Fruit fly (Drosophila melanogaster) whole organism, embryonic: ENCODE measurements around the gene CG9117.
A peak's percentile ranks its signal among the peaks of the same experiment; 100 is the strongest.

Source experiments
- Abd-B ChIP-seq: fragments of 200-800 bp; sonication (Bioruptor generic); optimal IDR thresholded peaks from 2 replicates; lab custom pipeline; 2018; ENCODE audit warnings: missing biosample characterization, mild to moderate bottlenecking, missing genetic modification characterization, moderate library complexity
- Atf-2 ChIP-seq: fragments of 200-800 bp; sonication (Bioruptor generic); optimal IDR thresholded peaks from 2 replicates; lab custom pipeline; 2016; ENCODE audit warnings: missing biosample characterization, missing genetic modification characterization
- CG10147 ChIP-seq: fragments of 200-800 bp; sonication (Bioruptor generic); optimal IDR thresholded peaks from 2 replicates; lab custom pipeline; 2019; ENCODE audit warnings: missing biosample characterization, mild to moderate bottlenecking, missing genetic modification characterization, moderate library complexity
- CG10543 ChIP-seq: fragments of 200-800 bp; sonication (Bioruptor generic); optimal IDR thresholded peaks from 3 replicates; lab custom pipeline; 2017; ENCODE audit warnings: missing biosample characterization, mild to moderate bottlenecking, missing genetic modification characterization, moderate library complexity
- CG11696 ChIP-seq: fragments of 200-800 bp; sonication (Bioruptor generic); IDR thresholded peaks from 2 replicates; pipeline ENCODE4 v1.3.6; 2022; ENCODE audit warnings: missing biosample characterization, missing genetic modification characterization
- CG12104 ChIP-seq: fragments of 200-800 bp; sonication (Bioruptor generic); optimal IDR thresholded peaks from 3 replicates; lab custom pipeline; 2016; ENCODE audit warnings: missing biosample characterization, missing genetic modification characterization
- CG13296 ChIP-seq: fragments of 200-800 bp; sonication (Bioruptor generic); optimal IDR thresholded peaks from 3 replicates; lab custom pipeline; 2018; ENCODE audit warnings: missing biosample characterization, mild to moderate bottlenecking, missing genetic modification characterization
- CG13894 ChIP-seq: fragments of 200-800 bp; sonication (Bioruptor generic); optimal IDR thresholded peaks from 3 replicates; lab custom pipeline; 2018; ENCODE audit warnings: missing biosample characterization, mild to moderate bottlenecking, missing genetic modification characterization, moderate library complexity
- CG16779 ChIP-seq: fragments of 200-800 bp; sonication (Bioruptor generic); IDR thresholded peaks from 2 replicates; pipeline ENCODE4 v1.3.6; 2022; ENCODE audit warnings: missing biosample characterization, missing genetic modification characterization
- CG18011 ChIP-seq: fragments of 200-800 bp; sonication (Bioruptor generic); optimal IDR thresholded peaks from 2 replicates; lab custom pipeline; 2017; ENCODE audit warnings: missing biosample characterization, missing genetic modification characterization, mild to moderate bottlenecking, moderate library complexity, missing genotype
- CG18262 ChIP-seq: fragments of 200-800 bp; optimal IDR thresholded peaks from 3 replicates; lab custom pipeline; 2019; ENCODE audit warnings: missing biosample characterization, mild to moderate bottlenecking, missing genetic modification characterization, moderate library complexity
- CG30431 ChIP-seq: fragments of 200-800 bp; sonication (Bioruptor generic); optimal IDR thresholded peaks from 2 replicates; lab custom pipeline; 2017; ENCODE audit warnings: missing biosample characterization, missing genetic modification characterization
- CG32532 ChIP-seq: fragments of 200-800 bp; sonication (Bioruptor generic); IDR thresholded peaks from 2 replicates; pipeline ENCODE4 v1.3.6; 2022; ENCODE audit warnings: missing biosample characterization, missing genetic modification characterization
- CG3407 ChIP-seq: fragments of 200-800 bp; sonication (Bioruptor generic); optimal IDR thresholded peaks from 2 replicates; lab custom pipeline; 2018; ENCODE audit warnings: missing biosample characterization, mild to moderate bottlenecking, missing genetic modification characterization
- CG34224 ChIP-seq: fragments of 200-800 bp; sonication (Bioruptor generic); IDR thresholded peaks from 3 replicates; pipeline ENCODE4 v1.3.6; 2022; ENCODE audit warnings: missing biosample characterization, missing genetic modification characterization; ENCODE audit not compliant: partially characterized antibody
- CG6272 ChIP-seq: fragments of 200-800 bp; sonication (Bioruptor generic); IDR thresholded peaks from 2 replicates; pipeline ENCODE4 v1.3.6; 2022; ENCODE audit warnings: missing biosample characterization, missing genetic modification characterization
- CG8924 ChIP-seq: fragments of 200-800 bp; optimal IDR thresholded peaks from 3 replicates; lab custom pipeline; 2019; ENCODE audit warnings: missing biosample characterization, mild to moderate bottlenecking, missing genetic modification characterization, moderate library complexity
- CG8944 ChIP-seq: fragments of 200-800 bp; sonication (Bioruptor generic); optimal IDR thresholded peaks from 3 replicates; lab custom pipeline; 2016; ENCODE audit warnings: missing biosample characterization, missing genetic modification characterization
- CG9609 ChIP-seq: fragments of 200-800 bp; sonication (Bioruptor generic); optimal IDR thresholded peaks from 3 replicates; lab custom pipeline; 2016; ENCODE audit warnings: missing biosample characterization, missing genetic modification characterization
- Dek ChIP-seq: fragments of 200-800 bp; sonication (Bioruptor generic); optimal IDR thresholded peaks from 3 replicates; lab custom pipeline; 2019; ENCODE audit warnings: missing biosample characterization, mild to moderate bottlenecking, missing genetic modification characterization, moderate library complexity
- Doc2 ChIP-seq: fragments of 200-800 bp; sonication (Bioruptor generic); IDR thresholded peaks from 2 replicates; pipeline ENCODE4 v1.3.6; 2022; ENCODE audit warnings: missing biosample characterization, missing genetic modification characterization
- Hmr ChIP-seq: fragments of 200-800 bp; sonication (Bioruptor generic); optimal IDR thresholded peaks from 3 replicates; lab custom pipeline; 2017; ENCODE audit warnings: mild to moderate bottlenecking, missing biosample characterization, missing genetic modification reagents, missing genetic modification characterization
- Hr78 ChIP-seq, 2 experiments: fragments of 200-800 bp in 1 of 2; fragments of >200 bp in 1 of 2; sonication (Bioruptor generic) in 1 of 2; optimal IDR thresholded peaks; 2 replicates each; lab custom pipeline; 2017 to 2019; ENCODE audit warnings: missing biosample characterization in 2 of 2, missing genetic modification characterization in 2 of 2, mild to moderate bottlenecking in 1 of 2, moderate library complexity in 1 of 2
- Neu2 ChIP-seq: fragments of 200-800 bp; sonication (Bioruptor generic); optimal IDR thresholded peaks from 3 replicates; lab custom pipeline; 2016; ENCODE audit warnings: missing biosample characterization, missing genetic modification characterization, borderline replicate concordance
- Nf-YC ChIP-seq: fragments of 200-800 bp; optimal IDR thresholded peaks from 3 replicates; lab custom pipeline; 2019; ENCODE audit warnings: missing biosample characterization, mild to moderate bottlenecking, missing genetic modification characterization, moderate library complexity
- Oli ChIP-seq: fragments of 200-800 bp; sonication (Bioruptor generic); optimal IDR thresholded peaks from 2 replicates; lab custom pipeline; 2018; ENCODE audit warnings: missing biosample characterization, mild to moderate bottlenecking, missing genetic modification characterization, moderate library complexity
- Optix ChIP-seq: fragments of 200-800 bp; sonication (Bioruptor generic); IDR thresholded peaks from 3 replicates; pipeline ENCODE4 v1.3.6; 2022; ENCODE audit warnings: missing biosample characterization, missing genetic modification characterization
- Pdp1 ChIP-seq, 2 experiments: fragments of 200-800 bp; sonication (Bioruptor generic); optimal IDR thresholded peaks; 3 replicates each; lab custom pipeline; 2016; ENCODE audit warnings: missing biosample characterization in 2 of 2, missing genetic modification characterization in 2 of 2, mild to moderate bottlenecking in 1 of 2, moderate library complexity in 1 of 2
- Side ChIP-seq: fragments of 200-800 bp; sonication (Bioruptor generic); optimal IDR thresholded peaks from 2 replicates; lab custom pipeline; 2016; ENCODE audit warnings: missing biosample characterization, missing genetic modification characterization
- Ssrp ChIP-seq: fragments of 200-800 bp; sonication (Bioruptor generic); optimal IDR thresholded peaks from 2 replicates; lab custom pipeline; 2018; ENCODE audit warnings: missing biosample characterization, mild to moderate bottlenecking, missing genetic modification characterization, moderate library complexity
- Usf ChIP-seq: fragments of 200-800 bp; sonication (Bioruptor generic); optimal IDR thresholded peaks from 2 replicates; lab custom pipeline; 2017; ENCODE audit warnings: missing genotype, missing biosample characterization, missing genetic modification characterization
- Xbp1 ChIP-seq: fragments of 200-800 bp; sonication (Bioruptor generic); optimal IDR thresholded peaks from 3 replicates; lab custom pipeline; 2016; ENCODE audit warnings: missing biosample characterization, mild to moderate bottlenecking, missing genetic modification characterization
- bcd ChIP-seq: fragments of 200-800 bp; sonication (Bioruptor generic); optimal IDR thresholded peaks from 2 replicates; lab custom pipeline; 2017; ENCODE audit warnings: missing biosample characterization, mild to moderate bottlenecking, missing genetic modification characterization
- ci ChIP-seq: fragments of 200-800 bp; sonication (Bioruptor generic); IDR thresholded peaks from 3 replicates; pipeline ENCODE4 v1.3.6; 2022; ENCODE audit warnings: missing biosample characterization, missing genetic modification characterization
- dati ChIP-seq: fragments of 200-800 bp; sonication (Bioruptor generic); IDR thresholded peaks from 2 replicates; pipeline ENCODE4 v1.3.6; 2022; ENCODE audit warnings: missing biosample characterization, missing genetic modification characterization
- dimm ChIP-seq: fragments of 200-800 bp; sonication (Bioruptor generic); IDR thresholded peaks from 2 replicates; pipeline ENCODE4 v1.3.6; 2022; ENCODE audit warnings: missing biosample characterization, missing genetic modification characterization
- fu2 ChIP-seq: fragments of 200-800 bp; sonication (Bioruptor generic); optimal IDR thresholded peaks from 2 replicates; lab custom pipeline; 2016; ENCODE audit warnings: missing biosample characterization, missing genetic modification characterization
- insv ChIP-seq, 2 experiments: fragments of 200-800 bp; sonication (Bioruptor generic); optimal IDR thresholded peaks; 3 replicates each; lab custom pipeline; 2016 to 2018; ENCODE audit warnings: missing biosample characterization in 2 of 2, missing genetic modification characterization in 2 of 2
- kni ChIP-seq: fragments of 200-800 bp; sonication (Bioruptor generic); optimal IDR thresholded peaks from 3 replicates; lab custom pipeline; 2017; ENCODE audit warnings: mild to moderate bottlenecking, missing biosample characterization, missing genetic modification reagents, missing genetic modification characterization
- nom ChIP-seq: fragments of 200-800 bp; sonication (Bioruptor generic); optimal IDR thresholded peaks from 2 replicates; lab custom pipeline; 2017; ENCODE audit warnings: missing biosample characterization, missing genetic modification characterization, mild to moderate bottlenecking, moderate library complexity, missing genetic modification reagents
- pb ChIP-seq: fragments of 200-800 bp; sonication (Bioruptor generic); optimal IDR thresholded peaks from 3 replicates; lab custom pipeline; 2016; ENCODE audit warnings: missing biosample characterization, missing genetic modification characterization
- pros ChIP-seq: fragments of 200-800 bp; sonication (Bioruptor generic); optimal IDR thresholded peaks from 3 replicates; lab custom pipeline; 2019; ENCODE audit warnings: missing biosample characterization, mild to moderate bottlenecking, missing genetic modification characterization, moderate library complexity
- rib ChIP-seq: fragments of 200-800 bp; sonication (Bioruptor generic); IDR thresholded peaks from 2 replicates; pipeline ENCODE4 v1.3.6; 2022; ENCODE audit warnings: missing biosample characterization, missing genetic modification characterization
- run ChIP-seq: fragments of 200-800 bp; sonication (Bioruptor generic); optimal IDR thresholded peaks from 3 replicates; lab custom pipeline; 2018; ENCODE audit warnings: missing biosample characterization, mild to moderate bottlenecking, missing genetic modification characterization
- sisA ChIP-seq: fragments of 200-800 bp; sonication (Bioruptor generic); IDR thresholded peaks from 2 replicates; pipeline ENCODE4 v1.3.6; 2022; ENCODE audit warnings: missing biosample characterization, missing genetic modification characterization
- slp2 ChIP-seq: fragments of 200-800 bp; sonication (Bioruptor generic); optimal IDR thresholded peaks from 2 replicates; lab custom pipeline; 2016; ENCODE audit warnings: missing biosample characterization, missing genetic modification characterization
- sr ChIP-seq: fragments of 200-800 bp; sonication (Bioruptor generic); IDR thresholded peaks from 3 replicates; pipeline ENCODE4 v1.3.6; 2022; ENCODE audit warnings: missing biosample characterization, missing genetic modification characterization
- stc ChIP-seq: fragments of 200-800 bp; sonication (Bioruptor generic); IDR thresholded peaks from 2 replicates; pipeline ENCODE4 v1.3.6; 2022; ENCODE audit warnings: missing biosample characterization, missing genetic modification characterization
- tgo ChIP-seq: fragments of 200-800 bp; sonication (Bioruptor generic); IDR thresholded peaks from 3 replicates; pipeline ENCODE4 v1.3.6; 2022; ENCODE audit warnings: missing biosample characterization, missing genetic modification characterization
- zfh1 ChIP-seq: fragments of 200-800 bp; sonication (Bioruptor generic); IDR thresholded peaks from 3 replicates; pipeline ENCODE4 v1.3.6; 2022; ENCODE audit warnings: missing biosample characterization, missing genetic modification characterization

Gene CG9117

dm6 chr2L:5997609-5998229 lies 40.0 kb downstream of the CG9117 start (continued):
- TF ChIP-seq Abd-B (GFP tag; lab: Kevin White, UChicago), result no peak
- TF ChIP-seq CG30431 (GFP tag; lab: Kevin White, UChicago), result no peak
- TF ChIP-seq kni (GFP tag; lab: Kevin White, UChicago), result peak; percentile 93
- peak; percentile 68 for TF ChIP-seq run (tag; lab: Kevin White, UChicago)
- peak; percentile 83 for TF ChIP-seq CG13296 (GFP tag; lab: Kevin White, UChicago)
- no peak for TF ChIP-seq CG18011 (GFP tag; lab: Kevin White, UChicago)
- no peak for TF ChIP-seq CG6272 (GFP tag; lab: Robert Waterston, UW)
- peak; percentile 38 for TF ChIP-seq pros (GFP tag; lab: Kevin White, UChicago)
- no peak for TF ChIP-seq fu2 (GFP tag; lab: Kevin White, UChicago)
- TF ChIP-seq CG8924 (tag; lab: Kevin White, UChicago), result peak; percentile 43
- TF ChIP-seq Hmr (GFP tag; lab: Kevin White, UChicago), result no peak
- TF ChIP-seq Oli (tag; lab: Kevin White, UChicago), result peak; percentile 34
- TF ChIP-seq CG11696 (GFP tag; lab: Robert Waterston, UW), result no peak
- peak; percentile 46 for TF ChIP-seq CG18262
- peak; percentile 72 for TF ChIP-seq CG10543 (GFP tag; lab: Kevin White, UChicago)
- no peak for TF ChIP-seq Neu2 (GFP tag; lab: Kevin White, UChicago)
- TF ChIP-seq CG32532, result 0 out of 2 replicates have a peak, but pooled peaks have one; percentile 12
- no peak for TF ChIP-seq rib (GFP tag; lab: Robert Waterston, UW)
- peak; percentile 43 for TF ChIP-seq bcd
- no peak for TF ChIP-seq Usf (GFP tag; lab: Kevin White, UChicago)
- TF ChIP-seq CG12104 (GFP tag; lab: Kevin White, UChicago), result no peak
- TF ChIP-seq stc (GFP tag; lab: Robert Waterston, UW), result no peak
- peak; percentile 79 for TF ChIP-seq nom (GFP tag; lab: Kevin White, UChicago)
- TF ChIP-seq zfh1 (GFP tag; lab: Robert Waterston, UW), result peak; percentile 5; the same call in 1 of the 3 replicates
- TF ChIP-seq Hr78 (GFP tag; optimal IDR thresholded peaks at IDR 0.05; lab: Kevin White, UChicago), result no peak
- TF ChIP-seq sisA, result no peak
- peak; percentile 48 for TF ChIP-seq Side (GFP tag; lab: Kevin White, UChicago)
- TF ChIP-seq slp2 (GFP tag; lab: Kevin White, UChicago), result peak; percentile 0
- TF ChIP-seq insv (GFP tag; optimal IDR thresholded peaks at IDR 0.05; lab: Kevin White, UChicago), result peak in 1 of 2 experiments; percentile 49
- TF ChIP-seq CG13894 (tag; lab: Kevin White, UChicago), result peak; percentile 42
- TF ChIP-seq tgo (GFP tag; lab: Robert Waterston, UW), result no peak
- no peak for TF ChIP-seq Optix
- no peak for TF ChIP-seq Dek
- TF ChIP-seq Pdp1 (GFP tag; optimal IDR thresholded peaks at IDR 0.05; lab: Kevin White, UChicago), result no peak
- no peak for TF ChIP-seq CG34224
- no peak for TF ChIP-seq Doc2 (GFP tag; lab: Robert Waterston, UW)
- peak; percentile 77; the same call in 2 of the 3 replicates for TF ChIP-seq ci (GFP tag; lab: Robert Waterston, UW)
- TF ChIP-seq dimm (GFP tag; lab: Robert Waterston, UW), result no peak
- TF ChIP-seq dati (GFP tag; lab: Robert Waterston, UW), result no peak
- TF ChIP-seq CG16779, result no peak
- no peak for TF ChIP-seq Ssrp (tag; lab: Kevin White, UChicago)
- TF ChIP-seq Nf-YC (tag; lab: Kevin White, UChicago), result peak; percentile 67
- peak; percentile 46 for TF ChIP-seq pb (GFP tag; lab: Kevin White, UChicago)
- TF ChIP-seq Xbp1 (GFP tag; lab: Kevin White, UChicago), result no peak
- no peak for TF ChIP-seq CG9609
- peak; percentile 29 for TF ChIP-seq CG10147 (GFP tag; lab: Kevin White, UChicago)
- TF ChIP-seq CG3407 (GFP tag; lab: Kevin White, UChicago), result peak; percentile 51
- TF ChIP-seq sr (GFP tag; lab: Robert Waterston, UW), result 0 out of 3 replicates have a peak, but pooled peaks have one; percentile 4
- no peak for TF ChIP-seq CG8944 (GFP tag; lab: Kevin White, UChicago)
- TF ChIP-seq Atf-2 (GFP tag; lab: Kevin White, UChicago), result no peak
